Worm (Caenorhabditis elegans): ENCODE results near the gene gcy-14.
A peak's percentile ranks its signal among the peaks of the same experiment; 100 is the strongest.
"Not testable (repeated sequence)": the region's sequence is repeated elsewhere in the genome, so short reads cannot be mapped to it uniquely, and the experiment has no call there.

The gcy-14 gene

ce11 chrV:14830267-14831175 is 37.6 kb downstream of the gcy-14 start:
- no peak for TF ChIP-seq mml-1 (tag; optimal IDR thresholded peaks at IDR 0.05)
- TF ChIP-seq ztf-11 (tag; optimal IDR thresholded peaks at IDR 0.05): no peak
- TF ChIP-seq ceh-82 (tag; optimal IDR thresholded peaks at IDR 0.05): no peak
- no peak for TF ChIP-seq fkh-2 (tag; optimal IDR thresholded peaks at IDR 0.05)
- no peak for TF ChIP-seq eor-1 (tag; optimal IDR thresholded peaks at IDR 0.05)
- TF ChIP-seq lin-39 (tag; optimal IDR thresholded peaks at IDR 0.05): peak; percentile 17
- no peak for TF ChIP-seq ceh-16 (tag; optimal IDR thresholded peaks at IDR 0.05)
- peak; percentile 92 for TF ChIP-seq pqm-1 (tag; optimal IDR thresholded peaks at IDR 0.05)
- no peak for TF ChIP-seq ztf-4 (tag; optimal IDR thresholded peaks at IDR 0.05)
- peak; percentile 44 for TF ChIP-seq pha-4 (tag; optimal IDR thresholded peaks at IDR 0.05)
- peak; percentile 39 for TF ChIP-seq nhr-23 (tag; optimal IDR thresholded peaks at IDR 0.05)
- TF ChIP-seq nhr-76 (tag; optimal IDR thresholded peaks at IDR 0.05): no peak
- no peak for TF ChIP-seq elt-3 (tag; optimal IDR thresholded peaks at IDR 0.05)
- no peak for TF ChIP-seq zag-1 (tag; optimal IDR thresholded peaks at IDR 0.05)
- no peak for TF ChIP-seq nhr-77 (tag; optimal IDR thresholded peaks at IDR 0.05)
- no peak for TF ChIP-seq unc-62 (GFP tag; optimal IDR thresholded peaks at IDR 0.05)
- TF ChIP-seq mdl-1 (tag; optimal IDR thresholded peaks at IDR 0.05): no peak
- no peak for TF ChIP-seq fos-1 (tag; optimal IDR thresholded peaks at IDR 0.05)
- no peak for TF ChIP-seq aly-2 (tag; optimal IDR thresholded peaks at IDR 0.05)
- no peak for TF ChIP-seq skn-1 (tag; optimal IDR thresholded peaks at IDR 0.05)
- TF ChIP-seq ceh-9 (tag; optimal IDR thresholded peaks at IDR 0.05): no peak
- peak; percentile 96 for TF ChIP-seq elt-2 (tag; optimal IDR thresholded peaks at IDR 0.05)
- TF ChIP-seq fkh-10 (GFP tag; optimal IDR thresholded peaks at IDR 0.05): no peak
- peak; percentile 5 for TF ChIP-seq nhr-43 (tag; optimal IDR thresholded peaks at IDR 0.05; ENCODE audit: poor library complexity, severe bottlenecking)
- no peak for TF ChIP-seq nhr-67 (tag; optimal IDR thresholded peaks at IDR 0.05)
- TF ChIP-seq jun-1 (tag; optimal IDR thresholded peaks at IDR 0.05): peak; percentile 8
- TF ChIP-seq snpc-4 (tag; optimal IDR thresholded peaks at IDR 0.05): peak; percentile 24
- peak; percentile 48 for TF ChIP-seq nhr-25 (tag; optimal IDR thresholded peaks at IDR 0.05)

- TF ChIP-seq lsy-12 (tag; optimal IDR thresholded peaks at IDR 0.05) (peak; percentile 14), daf-12 (tag; optimal IDR thresholded peaks at IDR 0.05) (no peak)
These were observed 39.7 kb downstream of the gcy-14 start for ce11 chrV:14828407-14828806.

ce11 chrV:14826952-14827351 is 41.1 kb downstream of the gcy-14 start, which contains the start of gene nspa-8:
TSS of gene nspa-8 (minus strand) at chrV:14827052.
- not testable (repeated sequence) for TF ChIP-seq ztf-4, fkh-2, jun-1 (tag; optimal IDR thresholded peaks at IDR 0.05)

- no peak for TF ChIP-seq lsy-12 (tag; optimal IDR thresholded peaks at IDR 0.05)
- no peak for TF ChIP-seq nhr-28 (tag; optimal IDR thresholded peaks at IDR 0.05)
These were observed 44.0 kb downstream of the gcy-14 start, which contains the start of gene W06A7.4 for ce11 chrV:14824124-14824523. TSS of gene W06A7.4 (plus strand) at chrV:14824424.

- TF ChIP-seq fkh-2 (tag; optimal IDR thresholded peaks at IDR 0.05) (no peak), skn-1 (tag; optimal IDR thresholded peaks at IDR 0.05) (no peak), pqm-1 (tag; optimal IDR thresholded peaks at IDR 0.05) (no peak), nhr-23 (tag; optimal IDR thresholded peaks at IDR 0.05) (no peak), nhr-76 (tag; optimal IDR thresholded peaks at IDR 0.05) (no peak), nhr-12 (tag; optimal IDR thresholded peaks at IDR 0.05) (no peak), ceh-28 (tag; optimal IDR thresholded peaks at IDR 0.05) (no peak), jun-1 (tag; optimal IDR thresholded peaks at IDR 0.05) (no peak), mml-1 (tag; optimal IDR thresholded peaks at IDR 0.05) (no peak), ztf-11 (tag; optimal IDR thresholded peaks at IDR 0.05) (no peak)
These were observed 46.5 kb downstream of the gcy-14 start, which contains the start of gene W06A7.2 for ce11 chrV:14821553-14821952. TSS of gene W06A7.2 (plus strand) at chrV:14821853.

All from whole organism, L3 larva.